Fruit fly (Drosophila melanogaster): ENCODE data around the gene Xpac.
A peak's percentile ranks its signal among the peaks of the same experiment; 100 is the strongest.

Xpac gene

DNA sequence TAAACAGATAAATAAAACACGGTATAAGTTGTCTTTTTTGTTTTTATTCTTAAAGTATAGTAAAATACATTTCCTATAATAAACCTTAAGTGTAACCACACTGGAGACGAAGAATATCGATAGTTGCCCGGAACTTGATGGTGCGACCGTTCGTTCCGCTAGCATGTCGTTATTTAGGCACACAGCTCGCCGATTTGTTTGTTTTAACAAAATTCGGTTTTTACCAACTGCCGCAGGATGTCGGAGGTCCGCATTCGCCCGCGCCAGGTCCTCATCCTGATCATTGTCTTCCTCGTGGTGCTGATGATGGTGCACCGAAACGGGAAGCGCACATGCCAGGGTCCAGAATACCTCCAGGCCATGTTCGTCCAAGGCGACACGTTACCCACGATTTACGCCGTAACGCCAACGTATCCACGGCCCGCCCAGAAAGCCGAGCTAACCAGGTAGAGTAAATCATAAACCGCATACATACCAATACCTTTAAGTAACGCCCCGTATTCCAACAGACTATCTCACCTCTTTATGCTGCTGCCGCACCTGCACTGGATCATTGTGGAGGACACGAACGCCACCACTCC is 27.1 kb upstream of the Xpac start, which contains the start of gene GlcAT-I (continued):
- TF ChIP-seq inv (GFP tag; IDR thresholded peaks at IDR 0.05; ENCODE audit: partially characterized antibody) (peak; percentile 33; the same call in 1 of the 2 replicates), CG7271 (tag; optimal IDR thresholded peaks at IDR 0.05) (no peak), CG3065 (GFP tag; optimal IDR thresholded peaks at IDR 0.05) (no peak), CG15696 (tag; optimal IDR thresholded peaks at IDR 0.05) (no peak), vfl (GFP tag; optimal IDR thresholded peaks at IDR 0.05) (no peak), Nf-YA (GFP tag; IDR thresholded peaks at IDR 0.05) (no peak), CG10267 (tag; optimal IDR thresholded peaks at IDR 0.05) (no peak), ab (GFP tag; optimal IDR thresholded peaks at IDR 0.05) (no peak), H2.0 (GFP tag; IDR thresholded peaks at IDR 0.05) (no peak), Mad (GFP tag; optimal IDR thresholded peaks at IDR 0.05) (no peak), zf30C (GFP tag; optimal IDR thresholded peaks at IDR 0.05) (no peak), CG5953 (GFP tag; IDR thresholded peaks at IDR 0.05) (no peak), CG10321 (GFP tag; IDR thresholded peaks at IDR 0.05) (no peak), CG1024 (GFP tag; IDR thresholded peaks at IDR 0.05) (no peak), CG7839 (tag; optimal IDR thresholded peaks at IDR 0.05) (no peak), tap (tag; optimal IDR thresholded peaks at IDR 0.05) (no peak), dmrt99B (tag; optimal IDR thresholded peaks at IDR 0.05) (no peak), CG2116 (GFP tag; optimal IDR thresholded peaks at IDR 0.05) (peak; percentile 36), Neu2 (GFP tag; optimal IDR thresholded peaks at IDR 0.05; ENCODE audit: borderline replicate concordance) (no peak), Sin3A (optimal IDR thresholded peaks at IDR 0.05) (peak; percentile 13), slp2 (GFP tag; optimal IDR thresholded peaks at IDR 0.05) (no peak), ssp (GFP tag; IDR thresholded peaks at IDR 0.05) (no peak), CG16813 (GFP tag; IDR thresholded peaks at IDR 0.05; ENCODE audit: partially characterized antibody) (peak; percentile 58), CG3407 (GFP tag; optimal IDR thresholded peaks at IDR 0.05) (no peak), Dbx (GFP tag; IDR thresholded peaks at IDR 0.05) (no peak), CG12744 (GFP tag; optimal IDR thresholded peaks at IDR 0.05) (no peak), exex (tag; optimal IDR thresholded peaks at IDR 0.05) (no peak), tx (GFP tag; optimal IDR thresholded peaks at IDR 0.05) (no peak), CG32772 (GFP tag; IDR thresholded peaks at IDR 0.05) (no peak), Rfx (GFP tag; IDR thresholded peaks at IDR 0.05) (no peak), CG10654 (GFP tag; optimal IDR thresholded peaks at IDR 0.05) (no peak), CG9797 (GFP tag; optimal IDR thresholded peaks at IDR 0.05) (peak; percentile 64), CG9817 (tag; optimal IDR thresholded peaks at IDR 0.05) (no peak), NfI (GFP tag; optimal IDR thresholded peaks at IDR 0.05) (no peak), CG12659 (GFP tag; optimal IDR thresholded peaks at IDR 0.05) (peak; percentile 39), knrl (GFP tag; IDR thresholded peaks at IDR 0.05; ENCODE audit: partially characterized antibody) (peak; percentile 41; the same call in 1 of the 3 replicates), mld (GFP tag; IDR thresholded peaks at IDR 0.05; ENCODE audit: partially characterized antibody) (no peak), eyg (GFP tag; optimal IDR thresholded peaks at IDR 0.05) (no peak), CG11695 (GFP tag; IDR thresholded peaks at IDR 0.05) (no peak), Hmr (GFP tag; optimal IDR thresholded peaks at IDR 0.05) (no peak), CkIIα-i1 (GFP tag; IDR thresholded peaks at IDR 0.05) (no peak), abd-A (tag; optimal IDR thresholded peaks at IDR 0.05) (no peak), CG14860 (GFP tag; IDR thresholded peaks at IDR 0.05; ENCODE audit: partially characterized antibody) (0 out of 3 replicates have a peak, but pooled peaks have one; percentile 43), CG14667 (GFP tag; IDR thresholded peaks at IDR 0.05) (no peak), Myb (GFP tag; optimal IDR thresholded peaks at IDR 0.05) (no peak), Dp (GFP tag; optimal IDR thresholded peaks at IDR 0.05) (peak; percentile 28), CG10209 (GFP tag; optimal IDR thresholded peaks at IDR 0.05) (no peak), HHEX (GFP tag; optimal IDR thresholded peaks at IDR 0.05) (no peak), CG7987 (GFP tag; optimal IDR thresholded peaks at IDR 0.05) (no peak), Jarid2 (GFP tag; optimal IDR thresholded peaks at IDR 0.05) (no peak)

Measured in whole organism, embryonic.